Fruit fly (Drosophila melanogaster) whole organism, embryonic: ENCODE results near the gene Fgop2.

Experiments
- CG2875 ChIP-seq: fragments of 200-800 bp; sonication (Bioruptor generic); optimal IDR thresholded peaks from 2 replicates; lab custom pipeline; 2017; ENCODE audit warnings: missing biosample characterization, mild to moderate bottlenecking, missing genetic modification characterization, missing genetic modification reagents

The Fgop2 gene

dm6 chr2L:6907761-6908160, 37.3 kb downstream of the Fgop2 start, which contains the start of the genes Polr1F and Rat1 (continued):
- no peak for TF ChIP-seq CG2875 (GFP tag; lab: Kevin White, UChicago)
